Fruit fly (Drosophila melanogaster): Measurements from ENCODE around the gene B9d2.

Gene B9d2

DNA sequence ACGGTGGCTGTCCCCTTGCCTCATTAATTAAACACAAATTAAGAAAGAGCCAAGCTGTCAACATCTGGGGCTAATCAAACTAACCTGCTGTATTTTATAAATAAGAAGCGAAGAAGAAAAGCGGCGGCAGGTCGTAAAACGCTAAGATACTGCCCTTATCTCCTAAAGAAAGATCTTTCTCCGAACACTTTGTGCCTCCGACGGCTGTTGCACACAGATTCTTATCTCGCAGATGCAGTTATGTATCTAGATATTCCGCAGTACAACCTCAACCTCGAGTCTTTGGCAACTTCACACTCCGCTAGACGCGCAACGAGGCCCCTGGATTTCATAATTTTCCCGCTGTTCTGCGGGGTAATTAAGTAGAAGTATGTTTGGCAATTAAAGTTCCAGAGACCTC is 49.5 kb upstream of the B9d2 start (continued):
- no peak for TF ChIP-seq CG1233 (GFP tag; optimal IDR thresholded peaks at IDR 0.05)
- peak; percentile 22 for TF ChIP-seq sens (GFP tag)
- no peak for TF ChIP-seq CG18599 (GFP tag; optimal IDR thresholded peaks at IDR 0.05)
- TF ChIP-seq zfh2 (GFP tag; optimal IDR thresholded peaks at IDR 0.05), result no peak
- no peak for TF ChIP-seq CG10209 (GFP tag; optimal IDR thresholded peaks at IDR 0.05)
- no peak for TF ChIP-seq CG10565 (GFP tag; optimal IDR thresholded peaks at IDR 0.05)
- peak; percentile 82 for TF ChIP-seq CG15479 (GFP tag; optimal IDR thresholded peaks at IDR 0.05)
- TF ChIP-seq Chrac-16 (GFP tag; optimal IDR thresholded peaks at IDR 0.05), result no peak
- no peak for TF ChIP-seq inv (GFP tag; IDR thresholded peaks at IDR 0.05; ENCODE audit: partially characterized antibody)
- TF ChIP-seq HLH4C (GFP tag; IDR thresholded peaks at IDR 0.05; ENCODE audit: partially characterized antibody), result 0 out of 3 replicates have a peak, but pooled peaks have one; percentile 16
- TF ChIP-seq tup (GFP tag; optimal IDR thresholded peaks at IDR 0.05), result no peak
- TF ChIP-seq Kr (GFP tag; optimal IDR thresholded peaks at IDR 0.05), result no peak
- no peak for TF ChIP-seq ttk (GFP tag; IDR thresholded peaks at IDR 0.05)
- TF ChIP-seq tin (GFP tag; optimal IDR thresholded peaks at IDR 0.05), result no peak
- TF ChIP-seq cwo (GFP tag; optimal IDR thresholded peaks at IDR 0.05), result no peak
- TF ChIP-seq seq (GFP tag; IDR thresholded peaks at IDR 0.05), result no peak
- TF ChIP-seq Asciz (GFP tag; optimal IDR thresholded peaks at IDR 0.05), result no peak
- TF ChIP-seq kah (GFP tag; optimal IDR thresholded peaks at IDR 0.05), result no peak
- TF ChIP-seq CG7745 (tag; optimal IDR thresholded peaks at IDR 0.05), result peak; percentile 44
- no peak for TF ChIP-seq CG16813 (GFP tag; IDR thresholded peaks at IDR 0.05; ENCODE audit: partially characterized antibody)
- no peak for TF ChIP-seq gcm2 (GFP tag; optimal IDR thresholded peaks at IDR 0.05)
- peak; percentile 56 for TF ChIP-seq twi (tag; optimal IDR thresholded peaks at IDR 0.05)
- no peak for TF ChIP-seq luna (GFP tag; optimal IDR thresholded peaks at IDR 0.05)
- no peak for TF ChIP-seq dmrt99B (tag; optimal IDR thresholded peaks at IDR 0.05)
- no peak for TF ChIP-seq bbx (GFP tag; IDR thresholded peaks at IDR 0.05; ENCODE audit: partially characterized antibody)
- peak; percentile 23 for TF ChIP-seq cad (GFP tag; optimal IDR thresholded peaks at IDR 0.05)
- no peak for TF ChIP-seq Bgb (GFP tag; IDR thresholded peaks at IDR 0.05; ENCODE audit: partially characterized antibody)
- TF ChIP-seq CG10462 (GFP tag; optimal IDR thresholded peaks at IDR 0.05), result no peak
- no peak for TF ChIP-seq BEAF-32 (GFP tag; optimal IDR thresholded peaks at IDR 0.05)
- TF ChIP-seq ab (GFP tag; optimal IDR thresholded peaks at IDR 0.05), result no peak
- no peak for TF ChIP-seq Ets65A (GFP tag)
- peak; percentile 12 for TF ChIP-seq Med (GFP tag)
- TF ChIP-seq Ravus (GFP tag; IDR thresholded peaks at IDR 0.05), result no peak
- TF ChIP-seq Oaz (GFP tag; IDR thresholded peaks at IDR 0.05), result no peak
- no peak for TF ChIP-seq bab2 (GFP tag; optimal IDR thresholded peaks at IDR 0.05)
- TF ChIP-seq Dll (GFP tag; IDR thresholded peaks at IDR 0.05; ENCODE audit: partially characterized antibody), result 0 out of 4 replicates have a peak, but pooled peaks have one; percentile 8
- no peak for TF ChIP-seq CG2202 (tag; optimal IDR thresholded peaks at IDR 0.05)
- TF ChIP-seq sob (GFP tag; IDR thresholded peaks at IDR 0.05), result no peak

DNA sequence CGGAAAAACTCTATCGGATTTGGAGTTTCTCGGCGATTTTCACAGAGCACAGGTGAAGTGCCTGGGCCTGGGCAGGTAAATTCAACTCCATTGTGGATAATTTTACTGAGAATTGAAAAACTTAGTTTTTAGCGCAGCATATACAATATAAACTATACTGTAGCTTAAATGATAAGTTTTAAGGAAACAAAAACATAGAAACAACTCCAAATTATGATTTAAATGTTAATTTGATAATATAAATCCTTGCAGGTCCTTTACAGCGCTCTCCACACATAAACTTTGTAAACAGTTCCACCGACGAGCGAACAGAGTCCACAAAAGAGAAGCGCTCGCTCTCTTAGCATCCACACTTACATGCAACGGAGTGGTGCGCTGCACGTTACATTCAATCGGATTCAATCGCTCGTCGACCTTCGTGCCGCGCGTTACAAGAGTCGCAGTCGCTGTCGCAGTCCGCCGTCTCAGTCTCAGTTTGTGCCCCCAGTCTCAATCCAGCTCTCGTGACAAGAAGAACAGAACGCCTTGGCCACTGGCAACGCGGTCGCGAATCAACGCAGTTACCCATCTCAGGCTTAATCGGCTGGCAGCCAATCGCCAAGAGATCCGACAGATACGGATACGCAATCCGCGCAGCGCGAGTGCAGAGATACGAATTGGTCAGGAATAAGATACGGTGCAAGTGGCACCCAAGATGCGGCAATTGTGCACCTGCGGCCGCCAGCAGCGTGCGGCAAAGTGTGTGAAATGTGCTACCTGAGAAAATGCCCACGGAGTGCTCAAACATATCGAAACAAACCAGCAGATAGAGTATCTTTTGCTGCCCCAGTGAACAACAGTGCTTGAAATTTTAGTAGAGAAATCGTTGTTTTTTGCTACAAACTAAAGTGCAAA is 48.5 kb upstream of the B9d2 start, which contains the start of gene smal:
Gene smal, plus strand, starts transcription at position 394 of the 894 bp plus-strand sequence.
- TF ChIP-seq odd (GFP tag; optimal IDR thresholded peaks at IDR 0.05), result peak; percentile 19
- peak; percentile 55 for TF ChIP-seq abd-A (tag; optimal IDR thresholded peaks at IDR 0.05)
- peak; percentile 13 for TF ChIP-seq CG10979 (tag; optimal IDR thresholded peaks at IDR 0.05)
- TF ChIP-seq CG12391 (tag; optimal IDR thresholded peaks at IDR 0.05), result no peak
- no peak for TF ChIP-seq pum (GFP tag; optimal IDR thresholded peaks at IDR 0.05)
- TF ChIP-seq CG2199 (GFP tag; IDR thresholded peaks at IDR 0.05), result peak; percentile 90
- peak; percentile 8 for TF ChIP-seq CG17385 (GFP tag; optimal IDR thresholded peaks at IDR 0.05)
- TF ChIP-seq dmrt99B (tag; optimal IDR thresholded peaks at IDR 0.05), result peak; percentile 9
- no peak for TF ChIP-seq hkb (optimal IDR thresholded peaks at IDR 0.05)
- peak; percentile 48 for TF ChIP-seq hkb (GFP tag; IDR thresholded peaks at IDR 0.05)
- peak; percentile 22 for TF ChIP-seq CG8924 (tag; optimal IDR thresholded peaks at IDR 0.05)
- TF ChIP-seq CG3163 (GFP tag; optimal IDR thresholded peaks at IDR 0.05), result peak; percentile 94
- peak; percentile 47 for TF ChIP-seq amos (GFP tag; IDR thresholded peaks at IDR 0.05; ENCODE audit: partially characterized antibody)
- TF ChIP-seq zfh1 (GFP tag; IDR thresholded peaks at IDR 0.05), result peak; percentile 31; the same call in 1 of the 3 replicates

Measured in whole organism, embryonic.